Worm (Caenorhabditis elegans): ENCODE measurements around the gene fshr-1.

fshr-1 gene

DNA sequence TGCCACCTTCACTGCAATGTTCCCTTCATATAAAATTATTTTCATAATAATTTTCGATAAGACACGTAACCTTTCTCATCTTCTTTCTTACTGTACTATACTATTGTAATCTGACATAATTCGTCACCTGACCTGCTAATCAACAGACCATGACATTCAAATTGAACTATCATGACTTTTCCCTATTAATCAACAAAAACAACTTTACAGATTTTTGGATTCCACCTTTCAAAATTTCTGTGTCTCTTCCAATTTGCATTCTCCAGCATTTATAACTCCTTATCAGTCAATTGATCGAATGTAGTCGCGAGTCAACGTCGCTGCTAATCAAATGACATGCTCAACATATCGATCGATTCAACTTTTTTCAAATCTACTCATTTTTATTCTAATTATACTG is at the start of gene fshr-1:
fshr-1 (plus strand) TSS at position 209 of the 400 bp plus-strand sequence.
- TF ChIP-seq unc-62 (GFP tag; optimal IDR thresholded peaks at IDR 0.05): no peak

ce11 chrV:9841376-9841775 is 48.3 kb upstream of the fshr-1 start, which contains the start of gene sru-36:
sru-36 (plus strand) TSS chrV:9841676.
- TF ChIP-seq unc-62 (GFP tag; optimal IDR thresholded peaks at IDR 0.05): no peak

DNA sequence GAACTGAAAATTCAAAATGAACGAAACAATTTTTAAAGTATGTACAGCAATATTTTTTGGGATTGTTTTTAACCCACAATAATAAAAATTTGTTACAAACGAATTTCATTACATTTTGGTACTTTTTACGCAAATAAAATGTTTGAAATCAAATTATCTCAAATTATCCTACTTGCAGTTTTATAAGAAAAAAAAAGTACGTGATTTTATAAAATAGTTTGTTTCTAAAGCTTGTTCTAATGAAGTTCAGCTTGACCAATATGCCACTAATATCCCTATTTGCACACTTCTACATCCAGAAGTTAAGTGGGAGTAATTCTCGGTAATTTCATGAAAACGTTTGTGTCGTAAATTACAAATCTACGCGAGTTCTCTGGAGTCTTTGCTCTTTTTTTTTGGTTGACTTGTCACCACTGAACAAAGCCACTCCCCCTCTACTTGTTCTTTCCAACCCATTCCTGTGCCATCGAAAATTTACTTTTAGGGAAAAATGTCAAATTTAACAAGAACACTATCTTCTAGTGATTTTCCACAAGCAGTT is 46.2 kb upstream of the fshr-1 start, which contains the start of gene sru-8:
sru-8 (plus strand) TSS at position 491 of the 541 bp plus-strand sequence.
- no peak for TF ChIP-seq unc-62 (GFP tag; optimal IDR thresholded peaks at IDR 0.05)

DNA sequence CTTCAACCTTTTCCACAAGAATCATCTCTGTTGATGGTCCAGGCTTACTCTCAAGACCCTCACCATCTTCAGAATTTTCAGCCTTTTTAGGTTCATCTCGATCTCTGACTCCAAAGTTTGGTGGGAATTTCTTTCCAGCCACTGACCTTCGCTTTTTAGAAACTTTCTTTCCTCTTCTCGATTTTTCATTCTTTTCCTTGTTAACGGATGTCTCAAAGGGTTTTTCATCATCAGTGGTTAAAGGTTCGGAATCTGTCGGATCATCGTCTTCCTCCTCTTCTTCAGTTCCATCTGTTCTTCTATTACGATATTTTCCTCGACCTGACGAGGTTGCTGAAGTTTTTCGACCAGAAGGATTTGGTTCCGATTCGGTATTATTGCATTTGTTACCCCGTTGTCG is 41.1 kb upstream of the fshr-1 start:
- no peak for TF ChIP-seq unc-62 (GFP tag; optimal IDR thresholded peaks at IDR 0.05)

DNA sequence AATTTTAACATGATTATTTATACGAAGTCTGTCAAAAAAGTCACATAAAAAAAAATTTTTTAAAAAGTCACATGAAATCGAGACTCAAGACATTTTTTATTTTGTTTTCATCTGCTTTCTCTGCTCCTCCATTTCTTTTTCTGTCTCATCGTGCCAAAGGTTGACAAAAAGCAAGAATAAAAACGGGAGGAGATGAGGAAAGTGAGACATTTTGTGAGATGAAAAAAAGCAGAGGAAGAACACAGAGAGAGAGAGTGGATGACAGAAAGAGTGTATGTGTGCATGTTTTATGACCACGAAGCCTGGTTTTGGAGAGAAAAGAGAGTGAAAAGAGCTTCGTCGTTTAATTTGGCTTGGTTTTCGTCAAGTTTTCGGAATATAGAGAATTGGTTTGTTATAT is 35.8 kb upstream of the fshr-1 start:
- no peak for TF ChIP-seq unc-62 (GFP tag; optimal IDR thresholded peaks at IDR 0.05)

- no peak for TF ChIP-seq unc-62 (GFP tag; optimal IDR thresholded peaks at IDR 0.05)
Observed at ce11 chrV:9855920-9856852, 33.5 kb upstream of the fshr-1 start.

DNA sequence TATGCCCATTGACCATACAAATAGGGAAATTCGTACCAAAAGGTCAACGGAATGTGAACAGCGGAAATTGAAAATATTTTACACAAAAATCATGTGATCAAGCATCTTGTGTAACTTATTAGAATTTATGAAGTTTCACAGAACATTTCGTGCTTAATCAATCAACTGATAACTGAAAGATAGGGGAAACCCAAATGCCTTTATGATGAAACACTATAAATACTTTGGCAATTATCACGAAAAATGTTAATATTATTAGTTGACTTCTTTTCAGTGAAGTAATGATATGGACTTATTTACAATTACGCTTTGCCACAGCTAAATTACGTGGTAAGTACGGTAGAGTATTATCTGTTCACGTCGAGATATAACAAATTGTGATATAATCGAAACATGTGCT is 32.7 kb upstream of the fshr-1 start:
- TF ChIP-seq unc-62 (GFP tag; optimal IDR thresholded peaks at IDR 0.05): no peak

- no peak for TF ChIP-seq unc-62 (GFP tag; optimal IDR thresholded peaks at IDR 0.05)
Observed at ce11 chrV:9859863-9860262, 29.8 kb upstream of the fshr-1 start, which contains the start of gene lsy-12. lsy-12 (minus strand) TSS chrV:9859963.

DNA sequence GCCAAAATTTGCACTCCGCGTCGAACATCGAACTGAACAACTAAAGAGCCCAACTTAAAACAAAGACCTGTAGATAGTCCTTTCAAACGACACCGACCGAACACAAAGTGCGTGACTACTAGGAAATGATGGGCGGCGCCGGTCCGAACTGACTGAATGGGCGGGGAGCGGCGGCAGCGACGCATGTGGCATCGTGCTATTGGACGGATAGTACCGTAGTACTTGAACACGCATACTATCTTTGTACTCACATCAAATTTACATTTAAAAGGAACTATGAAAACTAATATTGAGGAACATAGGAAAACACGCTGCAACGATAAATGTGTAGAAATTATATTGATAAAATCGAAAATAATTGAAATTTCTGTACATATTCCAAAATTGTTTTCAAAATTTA is 29.3 kb upstream of the fshr-1 start:
- TF ChIP-seq unc-62 (GFP tag; optimal IDR thresholded peaks at IDR 0.05): no peak

ce11 chrV:9868311-9868710 is 21.3 kb upstream of the fshr-1 start, which contains the start of gene srab-17:
srab-17 (minus strand) TSS chrV:9868411.
- no peak for TF ChIP-seq unc-62 (GFP tag; optimal IDR thresholded peaks at IDR 0.05)

DNA sequence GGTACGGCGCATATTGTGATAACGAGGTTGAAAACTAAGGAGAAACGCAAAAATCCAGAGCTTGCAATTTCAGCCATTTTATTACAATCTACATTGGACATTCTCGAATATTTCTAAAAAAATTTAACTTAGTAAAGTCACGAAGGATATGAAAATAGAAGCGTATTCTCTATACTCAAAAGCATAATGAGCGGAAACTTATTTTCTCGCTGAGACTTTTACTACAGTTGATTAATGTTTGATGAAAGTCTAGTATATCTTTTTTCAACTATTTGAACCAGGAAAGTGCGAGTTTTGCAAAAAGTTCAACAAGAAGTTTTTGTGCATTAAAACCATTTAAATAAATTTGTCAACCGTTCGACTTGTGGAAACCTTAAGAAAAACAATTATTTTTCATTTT is 18.3 kb upstream of the fshr-1 start, which contains the start of gene srab-18:
srab-18 (minus strand) TSS at position 101 of the 400 bp plus-strand sequence.
- no peak for TF ChIP-seq unc-62 (GFP tag; optimal IDR thresholded peaks at IDR 0.05)

- TF ChIP-seq unc-62 (GFP tag; optimal IDR thresholded peaks at IDR 0.05): no peak
Observed at ce11 chrV:9879404-9879803, 10.2 kb upstream of the fshr-1 start, which contains the start of gene srab-26. srab-26 (minus strand) TSS chrV:9879504.

DNA sequence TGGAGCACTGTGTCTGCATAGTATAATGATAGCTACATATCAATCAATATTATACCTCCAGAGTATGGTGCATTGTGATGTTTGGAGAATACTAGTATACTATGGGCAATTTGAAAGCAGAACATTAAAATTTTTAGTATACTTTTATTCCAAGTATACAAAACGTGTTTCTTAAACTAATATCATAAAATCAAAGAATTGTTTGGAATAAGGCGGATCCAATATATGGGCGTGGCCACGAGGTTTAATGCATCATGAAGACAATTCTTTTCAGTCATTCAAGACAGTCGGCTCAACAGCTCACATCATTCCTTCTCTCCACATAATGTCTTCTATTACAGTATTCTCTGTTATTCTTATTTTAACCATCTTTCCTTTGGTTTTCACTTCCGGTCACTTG is 9.8 kb upstream of the fshr-1 start, which contains the start of gene sdz-31:
sdz-31 (plus strand) TSS at position 301 of the 400 bp plus-strand sequence.
- TF ChIP-seq unc-62 (GFP tag; optimal IDR thresholded peaks at IDR 0.05): no peak

DNA sequence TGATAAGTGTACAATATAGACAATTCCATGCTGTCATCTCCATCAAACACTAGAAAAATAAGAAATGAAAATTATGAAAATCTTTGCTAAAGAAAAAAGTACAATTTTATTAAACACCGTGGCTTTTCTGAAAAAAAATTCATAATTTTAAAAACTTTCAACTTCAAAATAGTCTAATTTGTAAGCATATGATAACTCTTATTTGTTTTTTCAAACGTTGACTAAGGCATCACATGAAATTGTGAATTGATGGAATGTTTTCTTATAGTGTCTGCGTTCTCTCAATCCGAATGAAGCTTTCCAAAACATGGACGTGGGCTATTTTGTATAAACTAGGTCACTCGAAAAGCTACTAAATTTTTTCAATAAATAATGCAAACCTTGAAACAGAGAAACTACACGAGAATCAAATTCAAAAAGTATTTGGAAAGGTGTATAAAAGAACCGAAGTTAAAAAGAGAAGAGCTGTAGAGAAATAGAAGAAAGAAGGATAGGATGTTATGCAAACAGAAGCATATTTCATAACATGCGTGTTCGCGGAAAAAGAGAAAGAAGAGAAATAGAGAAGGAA is 3.6 kb upstream of the fshr-1 start, which contains the start of gene clp-9:
clp-9 (minus strand) TSS at position 51 of the 571 bp plus-strand sequence.
- TF ChIP-seq unc-62 (GFP tag; optimal IDR thresholded peaks at IDR 0.05): no peak

DNA sequence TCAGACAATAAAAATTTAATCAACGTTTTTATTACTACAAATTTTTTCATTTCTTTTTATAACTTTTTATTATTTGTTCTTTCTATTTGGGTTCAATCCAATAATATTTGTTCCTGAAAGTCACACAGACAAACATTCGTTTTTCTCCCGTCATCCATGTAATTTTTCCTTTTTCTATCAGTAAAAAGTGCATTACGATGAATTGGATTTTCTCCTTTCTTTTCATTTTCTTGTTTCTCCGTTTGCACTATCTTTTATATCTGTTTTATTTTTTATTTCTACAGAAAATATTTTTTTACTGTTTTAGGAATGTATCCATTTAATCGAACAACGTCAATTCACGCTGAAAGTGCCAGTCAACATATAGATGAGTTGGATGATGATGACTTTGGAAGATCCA is 9.6 kb downstream of the fshr-1 start, which contains the start of gene egl-47:
egl-47 (plus strand) TSS at position 301 of the 400 bp plus-strand sequence.
- TF ChIP-seq unc-62 (GFP tag; optimal IDR thresholded peaks at IDR 0.05): no peak

ce11 chrV:9901119-9901518 is 11.5 kb downstream of the fshr-1 start:
- TF ChIP-seq unc-62 (GFP tag; optimal IDR thresholded peaks at IDR 0.05): no peak
